Worm (Caenorhabditis elegans) whole organism, L4/young adult: ENCODE data around the gene Y32B12A.5.

Source experiments
- W03F9.2 ChIP-seq: fragments of 150-350 bp; optimal IDR thresholded peaks from 2 replicates; lab custom pipeline; 2014; ENCODE audit warnings: missing biosample characterization, missing genetic modification characterization
- dao-5 ChIP-seq: sonication (generic microtip); optimal IDR thresholded peaks from 2 replicates; lab custom pipeline; 2016; ENCODE audit warnings: missing genotype, missing genetic modification characterization, moderate library complexity, missing compliant biosample characterization
- him-1 ChIP-seq: sonication (generic microtip); optimal IDR thresholded peaks from 2 replicates; lab custom pipeline; 2016; ENCODE audit warnings: missing genotype, missing genetic modification reagents, missing genetic modification characterization, missing compliant biosample characterization

Gene Y32B12A.5

ce11 chrV:16458714-16459113, 28.7 kb downstream of the Y32B12A.5 start, which contains the start of gene str-15:
Gene str-15 (minus strand): TSS chrV:16458814.
- TF ChIP-seq him-1 (tag; lab: Kevin White, UChicago) = no peak
- no peak for TF ChIP-seq dao-5 (tag; lab: Kevin White, UChicago)
- TF ChIP-seq W03F9.2 (tag; lab: Kevin White, UChicago) = no peak

- TF ChIP-seq dao-5 (tag; lab: Kevin White, UChicago) = no peak
- TF ChIP-seq him-1 (tag; lab: Kevin White, UChicago) = no peak
- no peak for TF ChIP-seq W03F9.2 (tag; lab: Kevin White, UChicago)
Observed at ce11 chrV:16455065-16455464, 32.3 kb downstream of the Y32B12A.5 start, which contains the start of gene str-14. Gene str-14 (minus strand): TSS chrV:16455165.

DNA sequence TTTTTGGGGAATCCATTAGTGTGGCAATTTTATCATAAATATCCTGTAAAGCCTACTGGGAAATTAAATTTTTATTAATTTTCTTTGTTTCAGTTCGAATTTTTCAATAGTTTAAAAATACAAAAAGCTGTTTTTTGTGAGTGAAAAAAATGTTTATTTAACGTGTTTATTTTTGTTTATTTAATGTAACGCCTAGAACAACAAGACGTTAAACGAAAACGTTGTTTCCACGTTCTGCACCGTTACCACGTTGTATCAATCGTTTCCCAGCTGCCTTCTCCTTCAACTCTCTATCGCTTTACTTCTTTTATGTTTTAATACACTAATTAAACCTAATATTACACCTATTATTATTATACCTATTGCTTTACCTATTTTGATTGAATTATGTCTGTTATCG, 39.6 kb downstream of the Y32B12A.5 start, which contains the start of gene T08G3.13:
T08G3.13 (plus strand) TSS at position 301 of the 400 bp plus-strand sequence.
- TF ChIP-seq dao-5 (tag; lab: Kevin White, UChicago) (no peak), W03F9.2 (tag; lab: Kevin White, UChicago) (no peak), him-1 (tag; lab: Kevin White, UChicago) (no peak)

DNA sequence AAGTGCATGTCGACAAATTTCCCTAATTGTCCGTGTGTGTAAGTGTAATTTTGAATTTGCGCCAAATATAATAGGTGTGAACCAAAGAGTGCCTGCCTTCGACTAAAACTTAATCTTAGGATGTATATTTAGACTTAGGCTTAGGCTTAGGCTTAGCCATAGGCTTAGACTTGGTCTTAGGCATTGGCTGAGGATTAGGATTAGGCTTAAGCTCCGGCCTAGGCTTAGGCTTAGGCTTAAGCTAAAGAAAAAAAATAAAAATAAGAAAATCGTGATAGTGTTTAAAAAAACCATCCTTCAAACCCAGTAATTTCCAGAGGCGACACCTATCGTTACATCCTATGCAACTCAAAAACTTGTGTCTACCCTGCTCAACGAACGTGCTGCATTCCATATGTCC, 41.2 kb downstream of the Y32B12A.5 start:
- TF ChIP-seq him-1 (tag; lab: Kevin White, UChicago) (no peak), W03F9.2 (tag; lab: Kevin White, UChicago) (no peak), dao-5 (tag; lab: Kevin White, UChicago) (no peak)

ce11 chrV:16445676-16446075, 41.7 kb downstream of the Y32B12A.5 start, which contains the start of gene T08G3.6:
Gene T08G3.6 (plus strand): TSS chrV:16445976.
- no peak for TF ChIP-seq him-1 (tag; lab: Kevin White, UChicago)
- no peak for TF ChIP-seq dao-5 (tag; lab: Kevin White, UChicago)
- no peak for TF ChIP-seq W03F9.2 (tag; lab: Kevin White, UChicago)

DNA sequence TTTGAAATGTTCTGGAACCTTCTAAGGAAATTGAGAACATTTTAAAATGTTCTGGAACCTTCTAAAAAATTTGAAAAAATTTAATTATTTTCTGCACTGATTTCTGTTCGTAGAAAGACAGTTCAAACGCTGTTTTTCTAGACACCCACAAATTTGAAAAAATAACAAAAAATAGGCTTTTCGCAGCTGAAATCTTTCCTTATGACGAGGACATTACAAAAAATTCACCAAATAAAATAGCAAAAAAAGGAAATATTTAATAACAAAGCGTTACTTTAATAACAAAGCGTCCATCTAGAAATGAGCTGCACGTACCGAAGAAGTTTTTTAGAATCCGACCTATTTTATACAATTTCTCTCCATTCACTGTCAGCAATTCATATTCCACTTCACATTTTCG, 43.7 kb downstream of the Y32B12A.5 start, which contains the start of gene srh-141:
srh-141 (plus strand) TSS at position 301 of the 400 bp plus-strand sequence.
- TF ChIP-seq him-1 (tag; lab: Kevin White, UChicago) (no peak), dao-5 (tag; lab: Kevin White, UChicago) (no peak), W03F9.2 (tag; lab: Kevin White, UChicago) (no peak)

- TF ChIP-seq W03F9.2 (tag; lab: Kevin White, UChicago) (no peak), him-1 (tag; lab: Kevin White, UChicago) (no peak), dao-5 (tag; lab: Kevin White, UChicago) (no peak)
Observed at ce11 chrV:16437546-16437945, 49.8 kb downstream of the Y32B12A.5 start, which contains the start of gene F26D2.15. Gene F26D2.15 (plus strand): TSS chrV:16437846.
